Worm (Caenorhabditis elegans) whole organism, L4 larva: ENCODE results near the gene stau-1.
A peak's percentile ranks its signal among the peaks of the same experiment; 100 is the strongest.

Source experiments
- D1046.2 ChIP-seq: fragments of 200-800 bp; sonication (Bioruptor generic); IDR thresholded peaks from 2 replicates; pipeline ENCODE4 v1.3.6; 2022; ENCODE audit warnings: missing genetic modification characterization, missing compliant biosample characterization
- F10B5.3 ChIP-seq: sonication (generic microtip); optimal IDR thresholded peaks from 2 replicates; lab custom pipeline; 2016; ENCODE audit warnings: mild to moderate bottlenecking, missing genetic modification characterization, missing compliant biosample characterization
- F37D6.2 ChIP-seq: sonication (generic microtip); optimal IDR thresholded peaks from 2 replicates; lab custom pipeline; 2016; ENCODE audit warnings: mild to moderate bottlenecking, missing genetic modification characterization, missing compliant biosample characterization
- F44E2.7 ChIP-seq: fragments of 200-800 bp; sonication (Bioruptor generic); IDR thresholded peaks from 2 replicates; pipeline ENCODE4 v2.1.2; 2022; ENCODE audit warnings: missing genetic modification characterization, missing compliant biosample characterization
- R02D3.7 ChIP-seq: fragments of 150-350 bp; sonication (generic microtip); optimal IDR thresholded peaks from 3 replicates; lab custom pipeline; 2014; ENCODE audit warnings: missing biosample characterization, missing genetic modification characterization
- T26A8.4 ChIP-seq: fragments of 200-800 bp; sonication (Bioruptor generic); IDR thresholded peaks from 2 replicates; pipeline ENCODE4 v1.3.6; 2022; ENCODE audit warnings: missing genetic modification characterization, missing compliant biosample characterization
- Y5F2A.4 ChIP-seq: fragments of 200-800 bp; sonication (Bioruptor generic); optimal IDR thresholded peaks from 2 replicates; lab custom pipeline; 2018; ENCODE audit warnings: mild to moderate bottlenecking, missing genetic modification characterization, missing compliant biosample characterization
- Y75B8A.6 ChIP-seq: fragments of 200-800 bp; sonication (Bioruptor generic); IDR thresholded peaks from 2 replicates; pipeline ENCODE4 v1.3.6; 2022; ENCODE audit warnings: missing genetic modification reagents, missing genetic modification characterization, missing compliant biosample characterization
- arid-1 ChIP-seq: fragments of 200-800 bp; sonication (Bioruptor generic); conservative IDR thresholded peaks from 2 replicates; pipeline ENCODE4 v1.3.6; 2022; ENCODE audit warnings: missing genetic modification reagents, missing genetic modification characterization, missing compliant biosample characterization
- ceh-44 ChIP-seq: fragments of 200-800 bp; sonication (Bioruptor generic); IDR thresholded peaks from 2 replicates; pipeline ENCODE4 v1.3.6; 2022; ENCODE audit warnings: missing genetic modification reagents, missing genetic modification characterization, missing compliant biosample characterization
- ceh-82 ChIP-seq: sonication (generic microtip); optimal IDR thresholded peaks from 2 replicates; lab custom pipeline; 2017; ENCODE audit warnings: missing biosample characterization, missing genetic modification characterization
- ctbp-1 ChIP-seq: fragments of 200-800 bp; sonication (Bioruptor generic); IDR thresholded peaks from 2 replicates; pipeline ENCODE4 v1.3.6; 2022; ENCODE audit warnings: missing genetic modification reagents, missing genetic modification characterization, missing compliant biosample characterization
- daf-12 ChIP-seq: fragments of 150-350 bp; optimal IDR thresholded peaks from 2 replicates; lab custom pipeline; 2014; ENCODE audit warnings: missing biosample characterization, missing genetic modification reagents, missing genetic modification characterization
- dmd-9 ChIP-seq: fragments of 200-800 bp; sonication (Bioruptor generic); IDR thresholded peaks from 2 replicates; pipeline ENCODE4 v1.3.6; 2022; ENCODE audit warnings: missing genetic modification reagents, missing genetic modification characterization, missing compliant biosample characterization
- dpl-1 ChIP-seq: fragments of 150-350 bp; optimal IDR thresholded peaks from 2 replicates; lab custom pipeline; 2014; ENCODE audit warnings: missing biosample characterization, missing genetic modification reagents, missing genetic modification characterization
- duxl-1 ChIP-seq: sonication (generic microtip); optimal IDR thresholded peaks from 2 replicates; lab custom pipeline; 2016; ENCODE audit warnings: mild to moderate bottlenecking, missing genetic modification characterization, moderate library complexity, missing compliant biosample characterization; ENCODE audit not compliant: poor library complexity
- egl-43 ChIP-seq: fragments of 200-800 bp; sonication (Bioruptor generic); IDR thresholded peaks from 2 replicates; pipeline ENCODE4 v1.3.6; 2022; ENCODE audit warnings: missing genetic modification reagents, missing genetic modification characterization, missing compliant biosample characterization
- fkh-10 ChIP-seq: fragments of 150-350 bp; optimal IDR thresholded peaks from 2 replicates; lab custom pipeline; 2014; ENCODE audit warnings: missing biosample characterization, missing genetic modification reagents, missing genetic modification characterization
- fos-1 ChIP-seq: fragments of 150-350 bp; optimal IDR thresholded peaks from 2 replicates; lab custom pipeline; 2014; ENCODE audit warnings: missing biosample characterization, missing genetic modification characterization
- hif-1 ChIP-seq, 2 experiments: sonication (generic microtip); optimal IDR thresholded peaks; 2 replicates each; lab custom pipeline; 2016 to 2017; ENCODE audit warnings: missing compliant biosample characterization in 2 of 2, missing genetic modification characterization in 2 of 2, missing genetic modification reagents in 2 of 2, missing genotype in 2 of 2, mild to moderate bottlenecking in 1 of 2
- hlh-11 ChIP-seq: fragments of 200-800 bp; sonication (Bioruptor generic); optimal IDR thresholded peaks from 2 replicates; lab custom pipeline; 2018; ENCODE audit warnings: mild to moderate bottlenecking, missing genetic modification characterization, missing compliant biosample characterization
- hlh-30 ChIP-seq: sonication (generic microtip); optimal IDR thresholded peaks from 2 replicates; lab custom pipeline; 2017; ENCODE audit warnings: antibody characterized with exemption, mild to moderate bottlenecking, missing genetic modification characterization, missing compliant biosample characterization; ENCODE audit not compliant: insufficient read depth
- lin-1 ChIP-seq: fragments of 200-800 bp; sonication (Bioruptor generic); IDR thresholded peaks from 2 replicates; pipeline ENCODE4 v1.3.6; 2022; ENCODE audit warnings: missing genetic modification reagents, missing genetic modification characterization, missing compliant biosample characterization
- lir-3 ChIP-seq: sonication (generic microtip); optimal IDR thresholded peaks from 2 replicates; lab custom pipeline; 2016; ENCODE audit warnings: mild to moderate bottlenecking, missing genetic modification characterization, missing compliant biosample characterization
- madf-5 ChIP-seq, 2 experiments: fragments of 200-800 bp; sonication (Bioruptor generic); IDR thresholded peaks; 2 replicates each; pipeline ENCODE4 v1.3.6; 2022; ENCODE audit warnings: missing compliant biosample characterization in 2 of 2, missing genetic modification characterization in 2 of 2
- madf-9 ChIP-seq: fragments of 200-800 bp; sonication (Bioruptor generic); conservative IDR thresholded peaks from 2 replicates; pipeline ENCODE4 v1.3.6; 2022; ENCODE audit warnings: missing genetic modification reagents, missing genetic modification characterization, missing compliant biosample characterization
- mdt-29 ChIP-seq: fragments of 200-800 bp; sonication (Bioruptor generic); IDR thresholded peaks from 2 replicates; pipeline ENCODE4 v1.3.6; 2022; ENCODE audit warnings: missing genetic modification reagents, missing genetic modification characterization, missing compliant biosample characterization
- mes-2 ChIP-seq: sonication (generic microtip); optimal IDR thresholded peaks from 2 replicates; lab custom pipeline; 2016; ENCODE audit warnings: missing genotype, mild to moderate bottlenecking, missing genetic modification characterization, missing compliant biosample characterization; ENCODE audit not compliant: poor library complexity, severe bottlenecking
- mxl-2 ChIP-seq: fragments of 200-800 bp; sonication (Bioruptor generic); conservative IDR thresholded peaks from 2 replicates; pipeline ENCODE4 v1.3.6; 2022; ENCODE audit warnings: missing genetic modification reagents, missing genetic modification characterization, missing compliant biosample characterization
- mxl-3 ChIP-seq: fragments of 200-800 bp; sonication (Bioruptor generic); optimal IDR thresholded peaks from 2 replicates; lab custom pipeline; 2018; ENCODE audit warnings: mild to moderate bottlenecking, missing genetic modification characterization, missing compliant biosample characterization
- nhr-11 ChIP-seq: fragments of 150-350 bp; optimal IDR thresholded peaks from 2 replicates; lab custom pipeline; 2014; ENCODE audit warnings: missing biosample characterization, missing genetic modification characterization
- nhr-48 ChIP-seq: sonication (generic microtip); optimal IDR thresholded peaks from 2 replicates; lab custom pipeline; 2016; ENCODE audit warnings: mild to moderate bottlenecking, missing genetic modification characterization, missing compliant biosample characterization
- nhr-76 ChIP-seq: fragments of 150-350 bp; optimal IDR thresholded peaks from 2 replicates; lab custom pipeline; 2014; ENCODE audit warnings: missing biosample characterization, missing genetic modification characterization
- nhr-77 ChIP-seq: fragments of 150-350 bp; optimal IDR thresholded peaks from 2 replicates; lab custom pipeline; 2014; ENCODE audit warnings: missing biosample characterization, missing genetic modification characterization
- pha-4 ChIP-seq, 2 experiments: fragments of 150-350 bp in 1 of 2; fragments of 200-800 bp in 1 of 2; sonication (Bioruptor generic) in 1 of 2; IDR thresholded peaks in 1 of 2; optimal IDR thresholded peaks in 1 of 2; 2 replicates each; pipeline versions ENCODE4 v1.3.6 to Lab custom; 2014 to 2022; ENCODE audit warnings: missing genetic modification characterization in 2 of 2, missing genetic modification reagents in 2 of 2, missing biosample characterization in 1 of 2, missing compliant biosample characterization in 1 of 2
- set-16 ChIP-seq: fragments of 200-800 bp; sonication (Bioruptor generic); IDR thresholded peaks from 2 replicates; pipeline ENCODE4 v1.3.6; 2022; ENCODE audit warnings: missing genetic modification reagents, missing genetic modification characterization, missing compliant biosample characterization
- snpc-4 ChIP-seq: fragments of 150-350 bp; optimal IDR thresholded peaks from 2 replicates; lab custom pipeline; 2014; ENCODE audit warnings: missing biosample characterization, missing genetic modification characterization
- spr-3 ChIP-seq: fragments of 200-800 bp; sonication (Bioruptor generic); optimal IDR thresholded peaks from 2 replicates; lab custom pipeline; 2018; ENCODE audit warnings: mild to moderate bottlenecking, missing genetic modification characterization, missing compliant biosample characterization
- unc-130 ChIP-seq: sonication (generic microtip); optimal IDR thresholded peaks from 2 replicates; lab custom pipeline; 2016; ENCODE audit warnings: missing genetic modification reagents, missing genetic modification characterization, missing compliant biosample characterization
- zip-11 ChIP-seq: fragments of 200-800 bp; sonication (Bioruptor generic); IDR thresholded peaks from 2 replicates; pipeline ENCODE4 v1.3.6; 2022; ENCODE audit warnings: missing genetic modification characterization, missing compliant biosample characterization

Gene stau-1

ce11 chrX:1064064-1064463 is 29.0 kb upstream of the stau-1 start (continued):
- TF ChIP-seq madf-9 (GFP tag; lab: Robert Waterston, UW) (no peak), R02D3.7 (tag; lab: Kevin White, UChicago) (no peak), mes-2 (tag; lab: Kevin White, UChicago) (no peak), egl-43 (GFP tag; lab: Robert Waterston, UW) (no peak), F10B5.3 (no peak), ceh-44 (GFP tag; lab: Robert Waterston, UW) (no peak), mxl-2 (no peak), F44E2.7 (GFP tag; lab: Robert Waterston, UW) (no peak), hlh-30 (tag; lab: Kevin White, UChicago) (peak; percentile 69), nhr-48 (peak; percentile 9), fkh-10 (GFP tag; lab: Kevin White, UChicago) (no peak), Y5F2A.4 (GFP tag; lab: Kevin White, UChicago) (no peak), mdt-29 (GFP tag; lab: Robert Waterston, UW) (no peak), fos-1 (tag; lab: Kevin White, UChicago) (no peak), lir-3 (tag; lab: Kevin White, UChicago) (no peak), madf-5 (GFP tag; IDR thresholded peaks at IDR 0.05; lab: Robert Waterston, UW) (no peak), hlh-11 (tag; lab: Kevin White, UChicago) (peak; percentile 48), snpc-4 (tag; lab: Kevin White, UChicago) (no peak), nhr-77 (no peak), F37D6.2 (tag; lab: Kevin White, UChicago) (peak; percentile 72), set-16 (GFP tag; lab: Robert Waterston, UW) (peak; percentile 99), nhr-11 (tag; lab: Kevin White, UChicago) (peak; percentile 23), ctbp-1 (GFP tag; lab: Robert Waterston, UW) (peak; percentile 79), dpl-1 (GFP tag; lab: Kevin White, UChicago) (no peak), dmd-9 (0 out of 2 replicates have a peak, but pooled peaks have one; percentile 36), hif-1 (tag; optimal IDR thresholded peaks at IDR 0.05; lab: Kevin White, UChicago) (peak in 1 of 2 experiments; percentile 38), T26A8.4 (no peak), zip-11 (GFP tag; lab: Robert Waterston, UW) (no peak), pha-4 (GFP tag; IDR thresholded peaks at IDR 0.05; lab: Robert Waterston, UW) (no peak; the same call in 1 of the 2 replicates), pha-4 (tag; optimal IDR thresholded peaks at IDR 0.05; lab: Kevin White, UChicago) (no peak), D1046.2 (GFP tag; lab: Robert Waterston, UW) (no peak), nhr-76 (tag; lab: Kevin White, UChicago) (no peak), spr-3 (GFP tag; lab: Kevin White, UChicago) (no peak), ceh-82 (tag; lab: Kevin White, UChicago) (no peak), unc-130 (GFP tag; lab: Kevin White, UChicago) (no peak), arid-1 (GFP tag; lab: Robert Waterston, UW) (no peak), Y75B8A.6 (GFP tag; lab: Robert Waterston, UW) (no peak), daf-12 (tag; lab: Kevin White, UChicago) (no peak), lin-1 (GFP tag; lab: Robert Waterston, UW) (no peak), mxl-3 (GFP tag; lab: Kevin White, UChicago) (peak; percentile 66), duxl-1 (tag; lab: Kevin White, UChicago) (no peak)
